Fruit fly (Drosophila melanogaster) whole organism, embryonic: Measurements from ENCODE around the gene Ir31a.

Source experiments
- Atf3 ChIP-seq: fragments of 200-800 bp; sonication (Bioruptor generic); optimal IDR thresholded peaks from 3 replicates; lab custom pipeline; 2016; ENCODE audit warnings: missing biosample characterization, missing genetic modification characterization
- B-H2 ChIP-seq: fragments of 200-800 bp; sonication (Bioruptor generic); optimal IDR thresholded peaks from 2 replicates; lab custom pipeline; 2018; ENCODE audit warnings: missing biosample characterization, mild to moderate bottlenecking, missing genetic modification characterization
- CG10565 ChIP-seq: fragments of 200-800 bp; sonication (Bioruptor generic); optimal IDR thresholded peaks from 3 replicates; lab custom pipeline; 2016; ENCODE audit warnings: missing biosample characterization, mild to moderate bottlenecking, missing genetic modification characterization
- CG10959 ChIP-seq: fragments of 200-800 bp; sonication (Bioruptor generic); IDR thresholded peaks from 2 replicates; pipeline ENCODE4 v1.3.6; 2022; ENCODE audit warnings: missing biosample characterization, missing genetic modification characterization
- CG12236 ChIP-seq: fragments of 200-800 bp; sonication (Bioruptor generic); optimal IDR thresholded peaks from 2 replicates; lab custom pipeline; 2016; ENCODE audit warnings: missing biosample characterization, missing genetic modification characterization
- CG12744 ChIP-seq: fragments of 200-800 bp; sonication (Bioruptor generic); optimal IDR thresholded peaks from 2 replicates; lab custom pipeline; 2016; ENCODE audit warnings: missing biosample characterization, missing genetic modification characterization
- CG13123 ChIP-seq: fragments of 200-800 bp; sonication (Bioruptor generic); optimal IDR thresholded peaks from 2 replicates; lab custom pipeline; 2016; ENCODE audit warnings: missing biosample characterization, missing genetic modification characterization
- CG13296 ChIP-seq: fragments of 200-800 bp; sonication (Bioruptor generic); optimal IDR thresholded peaks from 3 replicates; lab custom pipeline; 2018; ENCODE audit warnings: missing biosample characterization, mild to moderate bottlenecking, missing genetic modification characterization
- CG13894 ChIP-seq: fragments of 200-800 bp; sonication (Bioruptor generic); optimal IDR thresholded peaks from 3 replicates; lab custom pipeline; 2018; ENCODE audit warnings: missing biosample characterization, mild to moderate bottlenecking, missing genetic modification characterization, moderate library complexity
- CG14014 ChIP-seq: fragments of 200-800 bp; sonication (Bioruptor generic); IDR thresholded peaks from 2 replicates; pipeline ENCODE4 v1.3.6; 2022; ENCODE audit warnings: missing biosample characterization, missing genetic modification characterization
- CG14710 ChIP-seq: fragments of 200-800 bp; sonication (Bioruptor generic); optimal IDR thresholded peaks from 3 replicates; lab custom pipeline; 2019; ENCODE audit warnings: missing biosample characterization, mild to moderate bottlenecking, missing genetic modification characterization, moderate library complexity
- CG15073 ChIP-seq: fragments of 200-800 bp; sonication (Bioruptor generic); optimal IDR thresholded peaks from 2 replicates; lab custom pipeline; 2016; ENCODE audit warnings: missing biosample characterization, missing genetic modification characterization
- CG30020 ChIP-seq: fragments of 200-800 bp; optimal IDR thresholded peaks from 2 replicates; lab custom pipeline; 2019; ENCODE audit warnings: missing biosample characterization, mild to moderate bottlenecking, missing genetic modification characterization, moderate library complexity
- CG7271 ChIP-seq: fragments of 200-800 bp; sonication (Bioruptor generic); optimal IDR thresholded peaks from 2 replicates; lab custom pipeline; 2018; ENCODE audit warnings: missing biosample characterization, mild to moderate bottlenecking, missing genetic modification characterization, moderate library complexity
- CG7987 ChIP-seq: fragments of 200-800 bp; sonication (Bioruptor generic); optimal IDR thresholded peaks from 2 replicates; lab custom pipeline; 2018; ENCODE audit warnings: missing biosample characterization, mild to moderate bottlenecking, missing genetic modification characterization, moderate library complexity
- CG8290 ChIP-seq, 3 experiments: fragments of 200-800 bp; sonication (Bioruptor generic); optimal IDR thresholded peaks; 2 replicates each; lab custom pipeline; 2016 to 2019; ENCODE audit warnings: missing biosample characterization in 3 of 3, missing genetic modification characterization in 3 of 3, mild to moderate bottlenecking in 2 of 3, moderate library complexity in 1 of 3
- CG8359 ChIP-seq: fragments of 200-800 bp; sonication (Bioruptor generic); optimal IDR thresholded peaks from 2 replicates; lab custom pipeline; 2017; ENCODE audit warnings: missing biosample characterization, mild to moderate bottlenecking, missing genetic modification characterization, borderline replicate concordance
- CG8924 ChIP-seq: fragments of 200-800 bp; optimal IDR thresholded peaks from 3 replicates; lab custom pipeline; 2019; ENCODE audit warnings: missing biosample characterization, mild to moderate bottlenecking, missing genetic modification characterization, moderate library complexity
- Dad ChIP-seq: fragments of 200-800 bp; sonication (Bioruptor generic); optimal IDR thresholded peaks from 3 replicates; lab custom pipeline; 2016; ENCODE audit warnings: missing biosample characterization, missing genetic modification characterization
- HmgD ChIP-seq: fragments of 200-800 bp; sonication (Bioruptor generic); optimal IDR thresholded peaks from 3 replicates; lab custom pipeline; 2016; ENCODE audit warnings: missing biosample characterization, missing genetic modification characterization
- Kr ChIP-seq: fragments of 200-800 bp; sonication (Bioruptor generic); optimal IDR thresholded peaks from 2 replicates; lab custom pipeline; 2017; ENCODE audit warnings: missing biosample characterization, mild to moderate bottlenecking, missing genetic modification characterization
- Mad ChIP-seq: fragments of 200-800 bp; sonication (Bioruptor generic); optimal IDR thresholded peaks from 2 replicates; lab custom pipeline; 2016; ENCODE audit warnings: missing biosample characterization, missing genetic modification characterization
- Neu2 ChIP-seq: fragments of 200-800 bp; sonication (Bioruptor generic); optimal IDR thresholded peaks from 3 replicates; lab custom pipeline; 2016; ENCODE audit warnings: missing biosample characterization, missing genetic modification characterization, borderline replicate concordance
- Nf-YB ChIP-seq: fragments of 200-800 bp; sonication (Bioruptor generic); optimal IDR thresholded peaks from 3 replicates; lab custom pipeline; 2019; ENCODE audit warnings: missing biosample characterization, mild to moderate bottlenecking, missing genetic modification characterization, moderate library complexity
- Oli ChIP-seq: fragments of 200-800 bp; sonication (Bioruptor generic); optimal IDR thresholded peaks from 2 replicates; lab custom pipeline; 2018; ENCODE audit warnings: missing biosample characterization, mild to moderate bottlenecking, missing genetic modification characterization, moderate library complexity
- Poxn ChIP-seq: fragments of 200-800 bp; sonication (Bioruptor generic); IDR thresholded peaks from 2 replicates; pipeline ENCODE4 v1.3.6; 2022; ENCODE audit warnings: missing biosample characterization, missing genetic modification characterization
- Sox100B ChIP-seq: fragments of 200-800 bp; sonication (Bioruptor generic); optimal IDR thresholded peaks from 3 replicates; lab custom pipeline; 2018; ENCODE audit warnings: missing biosample characterization, mild to moderate bottlenecking, missing genetic modification characterization
- al ChIP-seq: fragments of 200-800 bp; sonication (Bioruptor generic); IDR thresholded peaks from 2 replicates; pipeline ENCODE4 v1.3.6; 2022; ENCODE audit warnings: missing biosample characterization, missing genetic modification characterization
- ara ChIP-seq: fragments of 200-800 bp; sonication (Bioruptor generic); IDR thresholded peaks from 2 replicates; pipeline ENCODE4 v1.3.6; 2022; ENCODE audit warnings: missing biosample characterization, missing genetic modification characterization
- ase ChIP-seq: fragments of 200-800 bp; sonication (Bioruptor generic); IDR thresholded peaks from 3 replicates; pipeline ENCODE4 v1.3.6; 2022; ENCODE audit warnings: missing biosample characterization, missing genetic modification characterization
- bab2 ChIP-seq: fragments of 200-800 bp; sonication (Bioruptor generic); optimal IDR thresholded peaks from 2 replicates; lab custom pipeline; 2016; ENCODE audit warnings: missing biosample characterization, missing genetic modification characterization
- caup ChIP-seq: fragments of 200-800 bp; sonication (Bioruptor generic); optimal IDR thresholded peaks from 3 replicates; lab custom pipeline; 2017; ENCODE audit warnings: missing biosample characterization, mild to moderate bottlenecking, missing genetic modification characterization, moderate library complexity; ENCODE audit not compliant: severe bottlenecking
- chinmo ChIP-seq: fragments of 200-800 bp; sonication (Bioruptor generic); IDR thresholded peaks from 4 replicates; pipeline ENCODE4 v1.3.6; 2022; ENCODE audit warnings: missing biosample characterization, missing genetic modification characterization; ENCODE audit not compliant: partially characterized antibody
- chn ChIP-seq: fragments of 200-800 bp; sonication (Bioruptor generic); optimal IDR thresholded peaks from 2 replicates; lab custom pipeline; 2016; ENCODE audit warnings: missing biosample characterization, missing genetic modification characterization
- emc ChIP-seq: fragments of 200-800 bp; sonication (Bioruptor generic); optimal IDR thresholded peaks from 2 replicates; lab custom pipeline; 2016; ENCODE audit warnings: missing biosample characterization, missing genetic modification characterization
- gce ChIP-seq: fragments of 200-800 bp; sonication (Bioruptor generic); IDR thresholded peaks from 3 replicates; pipeline ENCODE4 v1.3.6; 2022; ENCODE audit warnings: missing biosample characterization, missing genetic modification characterization
- ham ChIP-seq: fragments of 200-800 bp; sonication (Bioruptor generic); IDR thresholded peaks from 2 replicates; pipeline ENCODE4 v1.3.6; 2022; ENCODE audit warnings: missing biosample characterization, missing genetic modification characterization
- lov ChIP-seq, 2 experiments: fragments of 200-800 bp in 1 of 2; fragments of >200 bp in 1 of 2; sonication (Bioruptor generic) in 1 of 2; IDR thresholded peaks in 1 of 2; optimal IDR thresholded peaks in 1 of 2; 2 replicates in 1 of 2; 3 replicates in 1 of 2; pipeline versions ENCODE4 v1.3.6 to Lab custom; 2017 to 2022; ENCODE audit warnings: missing biosample characterization in 1 of 2, missing genetic modification characterization in 1 of 2
- nau ChIP-seq: fragments of 200-800 bp; sonication (Bioruptor generic); optimal IDR thresholded peaks from 3 replicates; lab custom pipeline; 2017; ENCODE audit warnings: missing biosample characterization, mild to moderate bottlenecking, missing genetic modification characterization, missing genetic modification reagents
- peb ChIP-seq: fragments of 200-800 bp; sonication (Bioruptor generic); IDR thresholded peaks from 2 replicates; pipeline ENCODE4 v1.3.6; 2022; ENCODE audit warnings: missing biosample characterization, missing genetic modification characterization
- psq ChIP-seq: fragments of 200-800 bp; sonication (Bioruptor generic); optimal IDR thresholded peaks from 2 replicates; lab custom pipeline; 2017; ENCODE audit warnings: missing biosample characterization, missing genetic modification characterization
- ro ChIP-seq: fragments of 200-800 bp; sonication (Bioruptor generic); IDR thresholded peaks from 2 replicates; pipeline ENCODE4 v1.3.6; 2022; ENCODE audit warnings: missing biosample characterization, missing genetic modification characterization
- sd ChIP-seq: fragments of 200-800 bp; sonication (Bioruptor generic); optimal IDR thresholded peaks from 3 replicates; lab custom pipeline; 2018; ENCODE audit warnings: missing biosample characterization, mild to moderate bottlenecking, missing genetic modification characterization, moderate library complexity
- sens-2 ChIP-seq: fragments of 200-800 bp; sonication (Bioruptor generic); IDR thresholded peaks from 2 replicates; pipeline ENCODE4 v1.3.6; 2022; ENCODE audit warnings: missing biosample characterization, missing genetic modification characterization
- slbo ChIP-seq: fragments of 200-800 bp; sonication (Bioruptor generic); IDR thresholded peaks from 2 replicates; pipeline ENCODE4 v1.3.6; 2022; ENCODE audit warnings: missing biosample characterization, missing genetic modification characterization
- sqz ChIP-seq: fragments of 200-800 bp; sonication (Bioruptor generic); optimal IDR thresholded peaks from 3 replicates; lab custom pipeline; 2018; ENCODE audit warnings: missing biosample characterization, mild to moderate bottlenecking, missing genetic modification characterization
- sug ChIP-seq: fragments of 200-800 bp; optimal IDR thresholded peaks from 2 replicates; lab custom pipeline; 2019; ENCODE audit warnings: missing biosample characterization, mild to moderate bottlenecking, missing genetic modification characterization, moderate library complexity
- trh ChIP-seq: fragments of 200-800 bp; sonication (Bioruptor generic); optimal IDR thresholded peaks from 2 replicates; lab custom pipeline; 2016; ENCODE audit warnings: missing biosample characterization, missing genetic modification characterization
- yki ChIP-seq: fragments of >200 bp; optimal IDR thresholded peaks from 3 replicates; lab custom pipeline; 2018

Ir31a gene

DNA sequence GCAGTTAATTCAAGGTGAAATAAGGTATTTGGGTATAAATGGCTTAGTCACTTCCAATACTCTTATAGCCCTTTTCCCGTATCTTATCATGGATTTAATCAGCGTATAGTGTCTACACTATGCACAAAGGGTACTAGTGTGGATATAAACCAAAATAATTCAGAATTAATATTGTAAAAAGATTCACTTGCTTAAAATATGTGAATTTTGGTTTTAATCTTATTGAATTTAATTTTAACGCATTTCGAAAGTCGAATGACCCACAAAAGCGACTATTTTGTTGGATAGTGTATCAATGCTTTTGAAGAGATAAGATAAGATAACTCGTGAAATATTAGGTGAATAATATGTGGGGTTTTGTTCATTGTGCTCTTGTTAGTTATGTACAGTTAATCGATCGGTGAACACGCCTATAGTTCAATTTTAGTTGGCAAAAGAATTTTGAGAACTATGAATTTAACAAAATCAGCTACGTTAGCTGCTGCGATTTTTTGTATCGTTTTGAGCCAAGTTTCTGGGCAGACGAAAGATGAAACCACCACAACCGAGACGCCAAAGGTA is 23.4 kb upstream of the Ir31a start, which contains the start of gene CG5096 (continued):
- TF ChIP-seq sens-2 (GFP tag; lab: Robert Waterston, UW) = no peak
- TF ChIP-seq al (GFP tag; lab: Robert Waterston, UW) = peak; percentile 78
- peak; percentile 84 for TF ChIP-seq nau (GFP tag; lab: Kevin White, UChicago)
- TF ChIP-seq CG12236 = peak; percentile 49
- TF ChIP-seq CG7987 (GFP tag; lab: Kevin White, UChicago) = peak; percentile 80
- TF ChIP-seq CG7271 = no peak
- peak; percentile 49 for TF ChIP-seq CG8359 (GFP tag; lab: Kevin White, UChicago)
- peak; percentile 93 for TF ChIP-seq caup
- peak; percentile 74 for TF ChIP-seq Nf-YB (GFP tag; lab: Kevin White, UChicago)
- no peak for TF ChIP-seq Neu2 (GFP tag; lab: Kevin White, UChicago)
- TF ChIP-seq slbo (GFP tag; lab: Robert Waterston, UW) = peak; percentile 91
- TF ChIP-seq lov (optimal IDR thresholded peaks at IDR 0.05; lab: Kevin White, UChicago) = no peak
- TF ChIP-seq lov (GFP tag; IDR thresholded peaks at IDR 0.05; lab: Robert Waterston, UW) = peak; percentile 67; the same call in 1 of the 3 replicates
- TF ChIP-seq Sox100B (GFP tag; lab: Kevin White, UChicago) = peak; percentile 83
- peak; percentile 89 for TF ChIP-seq sug (tag; lab: Kevin White, UChicago)
- TF ChIP-seq HmgD (GFP tag; lab: Kevin White, UChicago) = no peak
- TF ChIP-seq bab2 (GFP tag; lab: Kevin White, UChicago) = peak; percentile 78
- TF ChIP-seq Mad (GFP tag; lab: Kevin White, UChicago) = peak; percentile 47
- TF ChIP-seq peb (GFP tag; lab: Robert Waterston, UW) = peak; percentile 42; the same call in 1 of the 2 replicates
- TF ChIP-seq CG13296 (GFP tag; lab: Kevin White, UChicago) = peak; percentile 94
- TF ChIP-seq CG10959 (GFP tag; lab: Robert Waterston, UW) = peak; percentile 51; the same call in 1 of the 2 replicates
- TF ChIP-seq CG10565 (GFP tag; lab: Kevin White, UChicago) = no peak
- no peak for TF ChIP-seq CG8290 (GFP tag; optimal IDR thresholded peaks at IDR 0.05; lab: Kevin White, UChicago)
- peak in 1 of 2 experiments; percentile 92 for TF ChIP-seq CG8290 (tag; optimal IDR thresholded peaks at IDR 0.05; lab: Kevin White, UChicago)
- peak; percentile 61 for TF ChIP-seq sqz (GFP tag; lab: Kevin White, UChicago)
- peak; percentile 59 for TF ChIP-seq emc
- TF ChIP-seq ase = peak; percentile 77; the same call in 2 of the 3 replicates
- TF ChIP-seq gce (GFP tag; lab: Robert Waterston, UW) = no peak; the same call in 2 of the 3 replicates
- no peak for TF ChIP-seq Kr (GFP tag; lab: Kevin White, UChicago)
- TF ChIP-seq B-H2 (GFP tag; lab: Kevin White, UChicago) = peak; percentile 84
- peak; percentile 86 for TF ChIP-seq Oli (tag; lab: Kevin White, UChicago)
- peak; percentile 55; the same call in 1 of the 2 replicates for TF ChIP-seq ham (GFP tag; lab: Robert Waterston, UW)
- TF ChIP-seq trh = peak; percentile 51
- TF ChIP-seq CG8924 = peak; percentile 94
- peak; percentile 91 for TF ChIP-seq sd (tag; lab: Kevin White, UChicago)
- peak; percentile 39; the same call in 1 of the 2 replicates for TF ChIP-seq ro (GFP tag; lab: Robert Waterston, UW)
- TF ChIP-seq CG12744 = peak; percentile 82
- TF ChIP-seq ara = peak; percentile 79
- TF ChIP-seq CG14710 (tag; lab: Kevin White, UChicago) = peak; percentile 67
- TF ChIP-seq chinmo (GFP tag; lab: Robert Waterston, UW) = no peak
- TF ChIP-seq yki (lab: Kevin White, UChicago) = no peak
- TF ChIP-seq CG30020 (tag; lab: Kevin White, UChicago) = peak; percentile 46
- peak; percentile 96 for TF ChIP-seq CG13894 (tag; lab: Kevin White, UChicago)
- peak; percentile 71 for TF ChIP-seq CG13123 (GFP tag; lab: Kevin White, UChicago)
- TF ChIP-seq Dad (GFP tag; lab: Kevin White, UChicago) = peak; percentile 51
- TF ChIP-seq CG14014 (GFP tag; lab: Robert Waterston, UW) = peak; percentile 92
- TF ChIP-seq Poxn (GFP tag; lab: Robert Waterston, UW) = peak; percentile 52; the same call in 1 of the 2 replicates
- TF ChIP-seq psq = peak; percentile 49
- peak; percentile 55 for TF ChIP-seq chn (GFP tag; lab: Kevin White, UChicago)
- peak; percentile 16 for TF ChIP-seq CG15073 (GFP tag; lab: Kevin White, UChicago)
- TF ChIP-seq Atf3 (GFP tag; lab: Kevin White, UChicago) = peak; percentile 37
